Worm (Caenorhabditis elegans): Measurements from ENCODE around the gene srg-21.

The srg-21 gene

ce11 chrII:3051332-3051731 lies 39.8 kb downstream of the srg-21 start:
- TF ChIP-seq ama-1 (optimal IDR thresholded peaks at IDR 0.05): no peak
- TF ChIP-seq ztf-11 (tag; optimal IDR thresholded peaks at IDR 0.05): no peak
- TF ChIP-seq zag-1 (tag; optimal IDR thresholded peaks at IDR 0.05): no peak
- no peak for TF ChIP-seq nhr-12 (tag; optimal IDR thresholded peaks at IDR 0.05)
- TF ChIP-seq mdl-1 (tag; optimal IDR thresholded peaks at IDR 0.05): no peak
- no peak for TF ChIP-seq nhr-77 (tag; optimal IDR thresholded peaks at IDR 0.05)
- no peak for TF ChIP-seq nhr-25 (tag; optimal IDR thresholded peaks at IDR 0.05)
- no peak for TF ChIP-seq skn-1 (tag; optimal IDR thresholded peaks at IDR 0.05)
- TF ChIP-seq unc-62 (GFP tag; optimal IDR thresholded peaks at IDR 0.05): no peak

- TF ChIP-seq ceh-9 (tag; optimal IDR thresholded peaks at IDR 0.05): no peak
- no peak for TF ChIP-seq mdl-1 (tag; optimal IDR thresholded peaks at IDR 0.05)
- no peak for TF ChIP-seq elt-1 (tag; optimal IDR thresholded peaks at IDR 0.05)
- no peak for TF ChIP-seq ZK546.5 (tag; optimal IDR thresholded peaks at IDR 0.05)
Measured at ce11 chrII:3050703-3051102, 40.5 kb downstream of the srg-21 start, which contains the start of gene sri-31. TSS of gene sri-31 (plus strand) at chrII:3051003.

ce11 chrII:3048989-3049388 lies 42.2 kb downstream of the srg-21 start:
- TF ChIP-seq ceh-16 (tag; optimal IDR thresholded peaks at IDR 0.05): no peak

- TF ChIP-seq elt-3 (tag; optimal IDR thresholded peaks at IDR 0.05) (no peak), nhr-12 (tag; optimal IDR thresholded peaks at IDR 0.05) (no peak), nhr-25 (tag; optimal IDR thresholded peaks at IDR 0.05) (no peak), pqm-1 (tag; optimal IDR thresholded peaks at IDR 0.05) (no peak), elt-2 (tag; optimal IDR thresholded peaks at IDR 0.05) (no peak), ceh-9 (tag; optimal IDR thresholded peaks at IDR 0.05) (no peak), daf-12 (tag; optimal IDR thresholded peaks at IDR 0.05) (no peak), nhr-23 (tag; optimal IDR thresholded peaks at IDR 0.05) (no peak)
Measured at ce11 chrII:3048378-3048777, 42.8 kb downstream of the srg-21 start, which contains the start of gene sri-28. TSS of gene sri-28 (plus strand) at chrII:3048678.

ce11 chrII:3045875-3046274 lies 45.3 kb downstream of the srg-21 start, which contains the start of gene sri-30:
TSS of gene sri-30 (plus strand) at chrII:3046175.
- TF ChIP-seq nhr-11 (tag; optimal IDR thresholded peaks at IDR 0.05) (no peak), lin-15B (tag; optimal IDR thresholded peaks at IDR 0.05) (no peak), ceh-9 (tag; optimal IDR thresholded peaks at IDR 0.05) (no peak), hmg-11 (tag; optimal IDR thresholded peaks at IDR 0.05) (no peak), snpc-4 (tag; optimal IDR thresholded peaks at IDR 0.05) (no peak), eor-1 (tag; optimal IDR thresholded peaks at IDR 0.05) (no peak), ama-1 (optimal IDR thresholded peaks at IDR 0.05) (no peak)

- TF ChIP-seq lin-39 (tag; optimal IDR thresholded peaks at IDR 0.05) (no peak), unc-62 (GFP tag; optimal IDR thresholded peaks at IDR 0.05) (no peak), hmg-11 (tag; optimal IDR thresholded peaks at IDR 0.05) (no peak), ZK546.5 (tag; optimal IDR thresholded peaks at IDR 0.05) (no peak), pqm-1 (tag; optimal IDR thresholded peaks at IDR 0.05) (no peak), fkh-2 (tag; optimal IDR thresholded peaks at IDR 0.05) (no peak), ceh-28 (tag; optimal IDR thresholded peaks at IDR 0.05) (no peak), ztf-11 (tag; optimal IDR thresholded peaks at IDR 0.05) (no peak), lsy-12 (tag; optimal IDR thresholded peaks at IDR 0.05) (no peak), nhr-25 (tag; optimal IDR thresholded peaks at IDR 0.05) (no peak), jun-1 (tag; optimal IDR thresholded peaks at IDR 0.05) (no peak), aly-2 (tag; optimal IDR thresholded peaks at IDR 0.05) (no peak), mdl-1 (tag; optimal IDR thresholded peaks at IDR 0.05) (no peak), ztf-4 (tag; optimal IDR thresholded peaks at IDR 0.05) (no peak), egl-27 (tag; optimal IDR thresholded peaks at IDR 0.05) (no peak), sea-2 (GFP tag; optimal IDR thresholded peaks at IDR 0.05) (no peak), fos-1 (tag; optimal IDR thresholded peaks at IDR 0.05) (no peak), nhr-77 (tag; optimal IDR thresholded peaks at IDR 0.05) (no peak)
Measured at ce11 chrII:3045422-3045821, 45.7 kb downstream of the srg-21 start.

Measured in whole organism, L3 larva.